Fruit fly (Drosophila melanogaster): Measurements from ENCODE around the gene ssh.

DNA sequence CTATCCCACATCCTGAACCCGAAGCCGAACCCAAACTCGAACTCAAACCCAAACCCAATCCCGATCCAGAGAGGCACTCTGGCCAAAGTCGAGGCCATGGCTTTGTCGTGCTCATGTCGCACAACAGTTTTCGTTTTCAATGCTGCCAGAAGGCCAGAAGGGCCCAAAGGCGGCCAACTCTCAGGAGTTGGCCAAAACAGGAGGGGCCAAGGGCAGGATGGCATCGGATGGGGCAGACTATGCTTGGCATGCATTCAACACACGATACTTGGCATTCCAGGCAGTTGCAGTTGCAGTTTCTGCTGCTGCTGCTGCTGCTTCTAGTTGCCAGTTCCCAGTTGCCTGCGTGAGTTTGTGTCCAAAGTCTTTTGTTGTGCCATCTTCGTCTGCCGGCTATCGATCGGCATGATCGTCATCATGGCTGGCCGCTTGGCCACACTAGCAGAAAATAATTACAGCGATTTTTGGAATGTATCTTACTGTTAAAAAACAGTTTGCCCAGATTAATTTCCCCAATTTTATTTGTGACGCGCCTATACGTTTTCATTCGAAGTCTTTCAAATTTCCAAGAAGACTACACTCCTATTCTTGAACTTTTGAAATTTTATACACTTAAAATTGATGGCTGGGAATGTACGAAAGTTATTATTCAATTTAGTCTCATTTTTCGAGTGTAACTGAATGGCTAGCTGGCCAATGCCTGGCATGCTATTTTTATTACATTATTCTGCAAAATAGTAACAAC, 25.7 kb upstream of the ssh start:
- TF ChIP-seq EcR (GFP tag; optimal IDR thresholded peaks at IDR 0.05) (peak; percentile 6), Ets98B (GFP tag; IDR thresholded peaks at IDR 0.05) (no peak), D1 (tag; optimal IDR thresholded peaks at IDR 0.05) (peak; percentile 63), CG8159 (tag; optimal IDR thresholded peaks at IDR 0.05) (peak; percentile 74), CG9948 (tag; optimal IDR thresholded peaks at IDR 0.05) (peak; percentile 79), CG14655 (GFP tag; optimal IDR thresholded peaks at IDR 0.05) (peak; percentile 67), Snoo (tag; optimal IDR thresholded peaks at IDR 0.05) (no peak), gl (tag; optimal IDR thresholded peaks at IDR 0.05) (peak; percentile 1), CG10348 (GFP tag; IDR thresholded peaks at IDR 0.05) (no peak), CG15710 (tag; optimal IDR thresholded peaks at IDR 0.05) (peak; percentile 66), CG17806 (tag; optimal IDR thresholded peaks at IDR 0.05) (peak; percentile 79), Pif1A (GFP tag; optimal IDR thresholded peaks at IDR 0.05) (peak; percentile 46), CG12605 (GFP tag; IDR thresholded peaks at IDR 0.05) (no peak), CG8301 (tag; optimal IDR thresholded peaks at IDR 0.05) (peak; percentile 22)
